Fruit fly (Drosophila melanogaster) whole organism, adult: Measurements from ENCODE around the gene CG33235.

Experiments
- CG7045 ChIP-seq: fragments of 200-800 bp; sonication (Bioruptor generic); optimal IDR thresholded peaks from 2 replicates; lab custom pipeline; 2017; ENCODE audit warnings: missing biosample characterization, mild to moderate bottlenecking, missing genetic modification characterization
- Crg-1 ChIP-seq: fragments of 200-800 bp; sonication (Bioruptor generic); optimal IDR thresholded peaks from 2 replicates; lab custom pipeline; 2016; ENCODE audit warnings: missing biosample characterization, missing genetic modification characterization
- Mnt ChIP-seq: fragments of 200-800 bp; sonication (Bioruptor generic); optimal IDR thresholded peaks from 2 replicates; lab custom pipeline; 2016; ENCODE audit warnings: missing biosample characterization, mild to moderate bottlenecking, missing genetic modification characterization

DNA sequence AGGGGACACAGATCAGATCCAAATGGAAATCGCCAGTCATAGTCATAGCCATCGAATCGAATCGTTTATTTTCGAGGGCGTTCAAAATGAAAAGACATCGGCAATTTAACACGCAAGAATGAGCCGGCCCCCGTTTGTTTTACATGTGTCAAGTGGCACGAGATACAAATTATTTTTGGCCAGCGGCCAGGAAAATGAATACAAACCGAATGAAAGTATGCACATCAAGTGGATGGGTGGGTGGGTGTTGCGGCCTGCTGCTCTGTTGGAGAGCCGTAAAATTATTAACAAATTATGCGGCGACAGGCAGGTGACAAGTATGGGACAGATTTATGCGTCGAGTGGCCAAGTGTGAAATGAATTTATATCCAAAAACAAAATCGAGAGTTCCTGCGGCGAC lies 27.3 kb downstream of the CG33235 start:
- no peak for TF ChIP-seq Mnt
- TF ChIP-seq CG7045 = no peak
- no peak for TF ChIP-seq Crg-1 (GFP tag; lab: Kevin White, UChicago)
